Worm (Caenorhabditis elegans) whole organism, L1 larva: ENCODE data around the gene slc-17.1.

Experiments used
- C16A3.4 ChIP-seq: fragments of 150-350 bp; optimal IDR thresholded peaks from 2 replicates; lab custom pipeline; 2014; ENCODE audit warnings: missing biosample characterization, missing genetic modification characterization
- C34B4.2 ChIP-seq: sonication (generic microtip); optimal IDR thresholded peaks from 2 replicates; lab custom pipeline; 2017; ENCODE audit warnings: mild to moderate bottlenecking, missing genetic modification characterization, missing compliant biosample characterization
- F16B12.6 ChIP-seq: fragments of 150-350 bp; optimal IDR thresholded peaks from 2 replicates; lab custom pipeline; 2014; ENCODE audit warnings: missing biosample characterization, missing genetic modification characterization
- aha-1 ChIP-seq: fragments of 150-350 bp; optimal IDR thresholded peaks from 2 replicates; lab custom pipeline; 2014; ENCODE audit warnings: missing biosample characterization, missing genetic modification characterization
- alr-1 ChIP-seq: fragments of 200-800 bp; sonication (Bioruptor generic); optimal IDR thresholded peaks from 2 replicates; lab custom pipeline; 2018; ENCODE audit warnings: borderline replicate concordance, mild to moderate bottlenecking, missing genetic modification characterization, missing compliant biosample characterization
- ama-1 ChIP-seq: fragments of 150-350 bp; optimal IDR thresholded peaks from 2 replicates; lab custom pipeline; 2014
- ceh-63 ChIP-seq: fragments of 200-800 bp; sonication (Bioruptor generic); optimal IDR thresholded peaks from 2 replicates; lab custom pipeline; 2018; ENCODE audit warnings: mild to moderate bottlenecking, missing genetic modification characterization, missing compliant biosample characterization
- ceh-82 ChIP-seq, 3 experiments: fragments of 150-350 bp in 1 of 3; sonication (generic microtip) in 2 of 3; optimal IDR thresholded peaks; 2 replicates each; lab custom pipeline; 2014 to 2017; ENCODE audit warnings: missing biosample characterization in 3 of 3, missing genetic modification characterization in 3 of 3
- ceh-88 ChIP-seq: fragments of 200-800 bp; sonication (Bioruptor generic); IDR thresholded peaks from 2 replicates; pipeline ENCODE4 v1.3.6; 2022; ENCODE audit warnings: missing genetic modification characterization, missing compliant biosample characterization
- ceh-90 ChIP-seq: sonication (generic microtip); optimal IDR thresholded peaks from 2 replicates; lab custom pipeline; 2016; ENCODE audit warnings: missing genetic modification characterization, missing compliant biosample characterization
- dsc-1 ChIP-seq: sonication (generic microtip); optimal IDR thresholded peaks from 2 replicates; lab custom pipeline; 2016; ENCODE audit warnings: mild to moderate bottlenecking, missing genetic modification characterization, missing compliant biosample characterization
- efl-1 ChIP-seq, 4 experiments: fragments of 150-350 bp; optimal IDR thresholded peaks in 3 of 4; peaks in 1 of 4; 1 replicate in 1 of 4; 2 replicates in 3 of 4; lab custom pipeline; 2014; ENCODE audit warnings: missing biosample characterization in 2 of 4, missing genetic modification characterization in 2 of 4, missing genetic modification reagents in 2 of 4
- efl-3 ChIP-seq: fragments of 200-800 bp; sonication (Bioruptor generic); optimal IDR thresholded peaks from 2 replicates; lab custom pipeline; 2018; ENCODE audit warnings: mild to moderate bottlenecking, missing genetic modification characterization, missing compliant biosample characterization
- egl-27 ChIP-seq, 2 experiments: fragments of 150-350 bp in 1 of 2; sonication (generic microtip); optimal IDR thresholded peaks; 3 replicates each; lab custom pipeline; 2017 to 2018; ENCODE audit warnings: missing biosample characterization in 2 of 2, missing genetic modification characterization in 2 of 2, missing genetic modification reagents in 2 of 2
- elt-2 ChIP-seq: sonication (generic microtip); optimal IDR thresholded peaks from 2 replicates; lab custom pipeline; 2016; ENCODE audit warnings: missing genetic modification characterization, mild to moderate bottlenecking, inconsistent platforms, missing compliant biosample characterization, missing genetic modification reagents
- elt-3 ChIP-seq, 6 experiments: fragments of 150-350 bp in 1 of 6; sonication (generic microtip); optimal IDR thresholded peaks; 2 replicates each; lab custom pipeline; 2017 to 2018; ENCODE audit warnings: missing biosample characterization in 6 of 6, missing genetic modification characterization in 6 of 6, inconsistent platforms in 1 of 6
- fkh-10 ChIP-seq: sonication (generic microtip); optimal IDR thresholded peaks from 2 replicates; lab custom pipeline; 2017; ENCODE audit warnings: missing biosample characterization, missing genetic modification reagents, missing genetic modification characterization
- fkh-4 ChIP-seq: sonication (generic microtip); optimal IDR thresholded peaks from 2 replicates; lab custom pipeline; 2016; ENCODE audit warnings: missing compliant biosample characterization, missing genetic modification characterization, borderline replicate concordance
- fos-1 ChIP-seq: fragments of 150-350 bp; optimal IDR thresholded peaks from 2 replicates; lab custom pipeline; 2014; ENCODE audit warnings: missing biosample characterization, missing genetic modification characterization
- grh-1 ChIP-seq: fragments of 200-800 bp; sonication (Bioruptor generic); IDR thresholded peaks from 2 replicates; pipeline ENCODE4 v1.3.6; 2022; ENCODE audit warnings: missing genetic modification reagents, missing genetic modification characterization, missing compliant biosample characterization
- hlh-4 ChIP-seq: sonication (generic microtip); optimal IDR thresholded peaks from 2 replicates; lab custom pipeline; 2016; ENCODE audit warnings: mild to moderate bottlenecking, missing genetic modification characterization, missing compliant biosample characterization
- hpl-2 ChIP-seq: fragments of 150-350 bp; optimal IDR thresholded peaks from 2 replicates; lab custom pipeline; 2014; ENCODE audit warnings: missing biosample characterization, missing genetic modification reagents, missing genetic modification characterization
- irx-1 ChIP-seq: sonication (generic microtip); optimal IDR thresholded peaks from 2 replicates; lab custom pipeline; 2016; ENCODE audit warnings: missing genetic modification characterization, missing compliant biosample characterization
- lin-14 ChIP-seq: fragments of 200-800 bp; sonication (Bioruptor generic); optimal IDR thresholded peaks from 2 replicates; lab custom pipeline; 2018; ENCODE audit warnings: mild to moderate bottlenecking, missing genetic modification characterization, moderate library complexity, missing compliant biosample characterization
- lin-35 ChIP-seq, 2 experiments: fragments of 150-350 bp; optimal IDR thresholded peaks; 2 replicates each; lab custom pipeline; 2014; ENCODE audit warnings: missing biosample characterization in 2 of 2, missing genetic modification characterization in 2 of 2, missing genetic modification reagents in 2 of 2
- lsy-2 ChIP-seq, 2 experiments: fragments of 150-350 bp; optimal IDR thresholded peaks; 2 replicates each; lab custom pipeline; 2014; ENCODE audit warnings: missing biosample characterization in 2 of 2, missing genetic modification characterization in 2 of 2
- nhr-12 ChIP-seq: sonication (generic microtip); optimal IDR thresholded peaks from 2 replicates; lab custom pipeline; 2017; ENCODE audit warnings: missing biosample characterization, missing genetic modification characterization
- nhr-19 ChIP-seq: fragments of 200-800 bp; sonication (Bioruptor generic); conservative IDR thresholded peaks from 2 replicates; pipeline ENCODE4 v1.3.6; 2022; ENCODE audit warnings: missing genetic modification characterization, missing compliant biosample characterization
- nhr-20 ChIP-seq: sonication (generic microtip); optimal IDR thresholded peaks from 2 replicates; lab custom pipeline; 2016; ENCODE audit warnings: mild to moderate bottlenecking, missing genetic modification characterization, missing compliant biosample characterization
- nhr-237 ChIP-seq: fragments of 150-350 bp; optimal IDR thresholded peaks from 2 replicates; lab custom pipeline; 2014; ENCODE audit warnings: missing biosample characterization, missing genetic modification characterization
- nhr-47 ChIP-seq: sonication (generic microtip); optimal IDR thresholded peaks from 2 replicates; lab custom pipeline; 2016; ENCODE audit warnings: mild to moderate bottlenecking, missing genetic modification characterization, moderate library complexity, missing compliant biosample characterization
- nhr-71 ChIP-seq: sonication (generic microtip); optimal IDR thresholded peaks from 2 replicates; lab custom pipeline; 2016; ENCODE audit warnings: mild to moderate bottlenecking, missing genetic modification characterization, moderate library complexity, missing compliant biosample characterization
- nhr-76 ChIP-seq: sonication (generic microtip); optimal IDR thresholded peaks from 2 replicates; lab custom pipeline; 2017; ENCODE audit warnings: missing biosample characterization, missing genetic modification characterization
- nhr-77 ChIP-seq: fragments of 150-350 bp; optimal IDR thresholded peaks from 2 replicates; lab custom pipeline; 2014; ENCODE audit warnings: missing biosample characterization, missing genetic modification characterization
- nhr-84 ChIP-seq: sonication (generic microtip); optimal IDR thresholded peaks from 2 replicates; lab custom pipeline; 2017; ENCODE audit warnings: missing biosample characterization, missing genetic modification characterization
- nhr-85 ChIP-seq: sonication (generic microtip); peaks from one replicate; lab custom pipeline; 2016; ENCODE audit warnings: missing genetic modification characterization, inconsistent platforms, missing compliant biosample characterization
- nhr-90 ChIP-seq: sonication (generic microtip); optimal IDR thresholded peaks from 2 replicates; lab custom pipeline; 2016; ENCODE audit warnings: mild to moderate bottlenecking, missing genetic modification characterization, missing compliant biosample characterization; ENCODE audit not compliant: poor library complexity
- pag-3 ChIP-seq: sonication (generic microtip); optimal IDR thresholded peaks from 2 replicates; lab custom pipeline; 2017; ENCODE audit warnings: missing genetic modification characterization, mild to moderate bottlenecking, missing compliant biosample characterization, antibody characterized with exemption, borderline replicate concordance; ENCODE audit not compliant: insufficient read depth
- pax-3 ChIP-seq: fragments of 200-800 bp; sonication (Bioruptor generic); optimal IDR thresholded peaks from 2 replicates; lab custom pipeline; 2018; ENCODE audit warnings: mild to moderate bottlenecking, missing genetic modification characterization, moderate library complexity, missing compliant biosample characterization
- pqm-1 ChIP-seq: sonication (generic microtip); optimal IDR thresholded peaks from 3 replicates; lab custom pipeline; 2017; ENCODE audit warnings: missing biosample characterization, missing genetic modification characterization
- rnt-1 ChIP-seq: sonication (generic microtip); optimal IDR thresholded peaks from 2 replicates; lab custom pipeline; 2016; ENCODE audit warnings: mild to moderate bottlenecking, missing genetic modification characterization, moderate library complexity, missing compliant biosample characterization
- skn-1 ChIP-seq: fragments of 150-350 bp; optimal IDR thresholded peaks from 2 replicates; lab custom pipeline; 2014; ENCODE audit warnings: missing biosample characterization, missing genetic modification characterization
- snu-23 ChIP-seq: sonication (generic microtip); optimal IDR thresholded peaks from 2 replicates; lab custom pipeline; 2016; ENCODE audit warnings: missing genetic modification characterization, missing compliant biosample characterization
- sup-37 ChIP-seq: fragments of 200-800 bp; sonication (Bioruptor generic); optimal IDR thresholded peaks from 2 replicates; lab custom pipeline; 2018; ENCODE audit warnings: mild to moderate bottlenecking, missing genetic modification characterization, missing compliant biosample characterization
- tbx-2 ChIP-seq: sonication (generic microtip); optimal IDR thresholded peaks from 2 replicates; lab custom pipeline; 2016; ENCODE audit warnings: missing genetic modification characterization, missing compliant biosample characterization
- unc-130 ChIP-seq: fragments of 150-350 bp; optimal IDR thresholded peaks from 2 replicates; lab custom pipeline; 2017; ENCODE audit warnings: missing biosample characterization, missing genetic modification characterization, inconsistent platforms
- xbp-1 ChIP-seq: sonication (generic microtip); optimal IDR thresholded peaks from 2 replicates; lab custom pipeline; 2016; ENCODE audit warnings: missing genetic modification characterization, missing compliant biosample characterization
- ztf-11 ChIP-seq, 2 experiments: sonication (generic microtip); optimal IDR thresholded peaks; 2 replicates each; lab custom pipeline; 2016 to 2017; ENCODE audit warnings: missing genetic modification characterization in 2 of 2, missing biosample characterization in 1 of 2, missing compliant biosample characterization in 1 of 2
- ztf-4 ChIP-seq: fragments of 150-350 bp; optimal IDR thresholded peaks from 2 replicates; lab custom pipeline; 2014; ENCODE audit warnings: missing biosample characterization, missing genetic modification characterization

Gene slc-17.1

ce11 chrX:17513507-17514113 is 48.9 kb upstream of the slc-17.1 start, which contains the start of gene nhr-1 (continued):
- TF ChIP-seq hlh-4 (tag; lab: Kevin White, UChicago) (no peak), snu-23 (GFP tag; lab: Kevin White, UChicago) (peak; percentile 95), grh-1 (GFP tag; lab: Robert Waterston, UW) (peak; percentile 44; the same call in 1 of the 2 replicates), nhr-19 (GFP tag; lab: Robert Waterston, UW) (peak; percentile 83), ceh-82 (tag; optimal IDR thresholded peaks at IDR 0.05; lab: Kevin White, UChicago) (peak; percentile 69 to 81 (median 79)), nhr-237 (tag; lab: Kevin White, UChicago) (peak; percentile 25), nhr-71 (peak; percentile 96), skn-1 (peak; percentile 64), fos-1 (tag; lab: Kevin White, UChicago) (peak; percentile 87), efl-1 (optimal IDR thresholded peaks at IDR 0.05; lab: Kevin White, UChicago) (peak; percentile 61 to 77), efl-1 (GFP tag; optimal IDR thresholded peaks at IDR 0.05 in 1 of 2; lab: Kevin White, UChicago) (no peak), alr-1 (tag; lab: Kevin White, UChicago) (no peak), efl-3 (GFP tag; lab: Kevin White, UChicago) (no peak), nhr-76 (tag; lab: Kevin White, UChicago) (no peak), lin-35 (GFP tag; optimal IDR thresholded peaks at IDR 0.05; lab: Kevin White, UChicago) (peak; percentile 54 to 74), F16B12.6 (tag; lab: Kevin White, UChicago) (no peak), xbp-1 (tag; lab: Kevin White, UChicago) (peak; percentile 76), elt-3 (tag; optimal IDR thresholded peaks at IDR 0.05; lab: Kevin White, UChicago) (peak in 2 of 6 experiments; percentile 52 to 61), ztf-4 (tag; lab: Kevin White, UChicago) (peak; percentile 85), elt-2 (tag; lab: Kevin White, UChicago) (peak; percentile 20), lin-14 (GFP tag; lab: Kevin White, UChicago) (peak; percentile 98), ceh-63 (GFP tag; lab: Kevin White, UChicago) (peak; percentile 4), egl-27 (tag; optimal IDR thresholded peaks at IDR 0.05; lab: Kevin White, UChicago) (peak; percentile 66 to 68), pag-3 (tag; lab: Kevin White, UChicago) (no peak), irx-1 (tag; lab: Kevin White, UChicago) (peak; percentile 47), dsc-1 (tag; lab: Kevin White, UChicago) (peak; percentile 88), nhr-85 (peak; percentile 95), sup-37 (GFP tag; lab: Kevin White, UChicago) (peak; percentile 24), tbx-2 (tag; lab: Kevin White, UChicago) (peak; percentile 89), C16A3.4 (tag; lab: Kevin White, UChicago) (peak; percentile 69), nhr-90 (peak; percentile 67), ztf-11 (tag; optimal IDR thresholded peaks at IDR 0.05; lab: Kevin White, UChicago) (peak in 1 of 2 experiments; percentile 18), unc-130 (tag; lab: Kevin White, UChicago) (peak; percentile 70), fkh-10 (peak; percentile 72), pqm-1 (no peak), nhr-77 (tag; lab: Kevin White, UChicago) (peak; percentile 62)

- TF ChIP-seq ceh-90 (tag; lab: Kevin White, UChicago) = no peak
- no peak for TF ChIP-seq nhr-84 (tag; lab: Kevin White, UChicago)
- TF ChIP-seq nhr-85 = peak; percentile 76
- no peak for TF ChIP-seq ama-1 (lab: Kevin White, UChicago)
- no peak for TF ChIP-seq ztf-11 (tag; optimal IDR thresholded peaks at IDR 0.05; lab: Kevin White, UChicago)
- TF ChIP-seq nhr-90 = no peak
- peak; percentile 4 for TF ChIP-seq rnt-1 (tag; lab: Kevin White, UChicago)
- no peak for TF ChIP-seq nhr-47 (tag; lab: Kevin White, UChicago)
- TF ChIP-seq fkh-4 (tag; lab: Kevin White, UChicago) = no peak
- no peak for TF ChIP-seq C34B4.2 (tag; lab: Kevin White, UChicago)
- no peak for TF ChIP-seq nhr-12
- peak; percentile 54 for TF ChIP-seq nhr-20 (tag; lab: Kevin White, UChicago)
- TF ChIP-seq lsy-2 (tag; optimal IDR thresholded peaks at IDR 0.05; lab: Kevin White, UChicago) = no peak
- TF ChIP-seq lin-14 (GFP tag; lab: Kevin White, UChicago) = peak; percentile 52
- TF ChIP-seq nhr-237 (tag; lab: Kevin White, UChicago) = no peak
- no peak for TF ChIP-seq ztf-4 (tag; lab: Kevin White, UChicago)
- no peak for TF ChIP-seq hpl-2 (GFP tag; lab: Kevin White, UChicago)
- TF ChIP-seq egl-27 (tag; optimal IDR thresholded peaks at IDR 0.05; lab: Kevin White, UChicago) = no peak
- TF ChIP-seq pqm-1 = no peak
- no peak for TF ChIP-seq fos-1 (tag; lab: Kevin White, UChicago)
- TF ChIP-seq sup-37 (GFP tag; lab: Kevin White, UChicago) = no peak
- no peak for TF ChIP-seq aha-1 (tag; lab: Kevin White, UChicago)
- TF ChIP-seq pax-3 (tag; lab: Kevin White, UChicago) = no peak
- no peak for TF ChIP-seq nhr-71
- no peak for TF ChIP-seq ceh-88
Observed at ce11 chrX:17510523-17510922, 45.8 kb upstream of the slc-17.1 start.
